Worm (Caenorhabditis elegans): ENCODE measurements around the gene srh-104.

The srh-104 gene

ce11 chrV:16226581-16226980 lies 17.4 kb downstream of the srh-104 start, which contains the start of gene F11A5.13:
Gene F11A5.13 (minus strand): TSS chrV:16226681.
- TF ChIP-seq tbx-11 (GFP tag; IDR thresholded peaks at IDR 0.05), result no peak
- TF ChIP-seq sea-1 (GFP tag; conservative IDR thresholded peaks at IDR 0.05), result no peak
- no peak for TF ChIP-seq ets-7 (tag; optimal IDR thresholded peaks at IDR 0.05)
- no peak for TF ChIP-seq hmbx-1 (tag; optimal IDR thresholded peaks at IDR 0.05)
- TF ChIP-seq aly-1 (tag; optimal IDR thresholded peaks at IDR 0.05), result no peak
- no peak for TF ChIP-seq ceh-13 (GFP tag; optimal IDR thresholded peaks at IDR 0.05)

- TF ChIP-seq F13C5.2 (tag; optimal IDR thresholded peaks at IDR 0.05), result no peak
Observed at ce11 chrV:16225524-16226116, 18.4 kb downstream of the srh-104 start.

- no peak for TF ChIP-seq ama-1 (optimal IDR thresholded peaks at IDR 0.05)
- TF ChIP-seq F13C5.2 (tag; optimal IDR thresholded peaks at IDR 0.05), result no peak
- TF ChIP-seq ceh-36 (tag; optimal IDR thresholded peaks at IDR 0.05), result no peak
- TF ChIP-seq hnd-1 (tag; optimal IDR thresholded peaks at IDR 0.05), result no peak
- no peak for TF ChIP-seq hmbx-1 (tag; optimal IDR thresholded peaks at IDR 0.05)
- no peak for TF ChIP-seq tbx-11 (GFP tag; IDR thresholded peaks at IDR 0.05)
- TF ChIP-seq ceh-13 (GFP tag; optimal IDR thresholded peaks at IDR 0.05), result no peak
- no peak for TF ChIP-seq hmg-4 (GFP tag; optimal IDR thresholded peaks at IDR 0.05)
- no peak for TF ChIP-seq pes-1 (GFP tag; IDR thresholded peaks at IDR 0.05)
- no peak for TF ChIP-seq tra-4 (tag; optimal IDR thresholded peaks at IDR 0.05)
- TF ChIP-seq flt-1 (GFP tag; IDR thresholded peaks at IDR 0.05), result no peak
- no peak for TF ChIP-seq B0310.2 (tag; optimal IDR thresholded peaks at IDR 0.05)
- no peak for TF ChIP-seq tbx-37 (GFP tag; conservative IDR thresholded peaks at IDR 0.05)
- no peak for TF ChIP-seq ets-7 (tag; optimal IDR thresholded peaks at IDR 0.05)
- no peak for TF ChIP-seq scrt-1 (GFP tag; IDR thresholded peaks at IDR 0.05)
- no peak for TF ChIP-seq aly-1 (tag; optimal IDR thresholded peaks at IDR 0.05)
Observed at ce11 chrV:16224027-16224426, 20.0 kb downstream of the srh-104 start, which contains the start of gene stdh-2. Gene stdh-2 (plus strand): TSS chrV:16224327.

- no peak for TF ChIP-seq F13C5.2 (tag; optimal IDR thresholded peaks at IDR 0.05)
- no peak for TF ChIP-seq ceh-36 (tag; optimal IDR thresholded peaks at IDR 0.05)
- no peak for TF ChIP-seq sea-1 (GFP tag; conservative IDR thresholded peaks at IDR 0.05)
- TF ChIP-seq tbx-37 (GFP tag; conservative IDR thresholded peaks at IDR 0.05), result no peak
- no peak for TF ChIP-seq B0310.2 (tag; optimal IDR thresholded peaks at IDR 0.05)
- TF ChIP-seq tbx-11 (GFP tag; IDR thresholded peaks at IDR 0.05), result no peak
- TF ChIP-seq scrt-1 (GFP tag; IDR thresholded peaks at IDR 0.05), result no peak
- TF ChIP-seq hmbx-1 (tag; optimal IDR thresholded peaks at IDR 0.05), result no peak
- no peak for TF ChIP-seq aly-1 (tag; optimal IDR thresholded peaks at IDR 0.05)
- TF ChIP-seq hmg-4 (GFP tag; optimal IDR thresholded peaks at IDR 0.05), result no peak
- TF ChIP-seq pes-1 (GFP tag; IDR thresholded peaks at IDR 0.05), result no peak
- no peak for TF ChIP-seq flt-1 (GFP tag; IDR thresholded peaks at IDR 0.05)
- no peak for TF ChIP-seq ets-7 (tag; optimal IDR thresholded peaks at IDR 0.05)
Observed at ce11 chrV:16220020-16220419, 24.0 kb downstream of the srh-104 start.

- TF ChIP-seq flt-1 (GFP tag; IDR thresholded peaks at IDR 0.05) (no peak), sea-1 (GFP tag; conservative IDR thresholded peaks at IDR 0.05) (no peak), B0310.2 (tag; optimal IDR thresholded peaks at IDR 0.05) (no peak), ceh-36 (tag; optimal IDR thresholded peaks at IDR 0.05) (no peak), tbx-11 (GFP tag; IDR thresholded peaks at IDR 0.05) (no peak), aly-1 (tag; optimal IDR thresholded peaks at IDR 0.05) (no peak), ceh-13 (GFP tag; optimal IDR thresholded peaks at IDR 0.05) (no peak), tra-4 (tag; optimal IDR thresholded peaks at IDR 0.05) (no peak), hmg-4 (GFP tag; optimal IDR thresholded peaks at IDR 0.05) (no peak), F13C5.2 (tag; optimal IDR thresholded peaks at IDR 0.05) (no peak), hnd-1 (tag; optimal IDR thresholded peaks at IDR 0.05) (no peak), ets-7 (tag; optimal IDR thresholded peaks at IDR 0.05) (no peak), hmbx-1 (tag; optimal IDR thresholded peaks at IDR 0.05) (no peak), tbx-37 (GFP tag; conservative IDR thresholded peaks at IDR 0.05) (no peak), pes-1 (GFP tag; IDR thresholded peaks at IDR 0.05) (no peak), ama-1 (optimal IDR thresholded peaks at IDR 0.05) (no peak)
Observed at ce11 chrV:16218972-16219757, 24.8 kb downstream of the srh-104 start, which contains the start of gene glc-1. Gene glc-1 (plus strand): TSS chrV:16219634.

ce11 chrV:16218522-16218921 lies 25.5 kb downstream of the srh-104 start, which contains the start of gene F11A5.15:
Gene F11A5.15 (minus strand): TSS chrV:16218622.
- TF ChIP-seq F13C5.2 (tag; optimal IDR thresholded peaks at IDR 0.05), result no peak
- no peak for TF ChIP-seq tbx-11 (GFP tag; IDR thresholded peaks at IDR 0.05)
- no peak for TF ChIP-seq ceh-13 (GFP tag; optimal IDR thresholded peaks at IDR 0.05)
- TF ChIP-seq hmbx-1 (tag; optimal IDR thresholded peaks at IDR 0.05), result no peak
- no peak for TF ChIP-seq sea-1 (GFP tag; conservative IDR thresholded peaks at IDR 0.05)
- no peak for TF ChIP-seq hmg-4 (GFP tag; optimal IDR thresholded peaks at IDR 0.05)
- TF ChIP-seq ets-7 (tag; optimal IDR thresholded peaks at IDR 0.05), result no peak
- no peak for TF ChIP-seq ceh-36 (tag; optimal IDR thresholded peaks at IDR 0.05)
- no peak for TF ChIP-seq aly-1 (tag; optimal IDR thresholded peaks at IDR 0.05)
- TF ChIP-seq flt-1 (GFP tag; IDR thresholded peaks at IDR 0.05), result no peak
- no peak for TF ChIP-seq ama-1 (optimal IDR thresholded peaks at IDR 0.05)
- TF ChIP-seq scrt-1 (GFP tag; IDR thresholded peaks at IDR 0.05), result no peak
- no peak for TF ChIP-seq tra-4 (tag; optimal IDR thresholded peaks at IDR 0.05)
- no peak for TF ChIP-seq tbx-37 (GFP tag; conservative IDR thresholded peaks at IDR 0.05)
- TF ChIP-seq pes-1 (GFP tag; IDR thresholded peaks at IDR 0.05), result no peak

- TF ChIP-seq F13C5.2 (tag; optimal IDR thresholded peaks at IDR 0.05), result no peak
- no peak for TF ChIP-seq flt-1 (GFP tag; IDR thresholded peaks at IDR 0.05)
- no peak for TF ChIP-seq scrt-1 (GFP tag; IDR thresholded peaks at IDR 0.05)
- TF ChIP-seq pes-1 (GFP tag; IDR thresholded peaks at IDR 0.05), result no peak
- TF ChIP-seq tbx-37 (GFP tag; conservative IDR thresholded peaks at IDR 0.05), result no peak
- no peak for TF ChIP-seq aly-1 (tag; optimal IDR thresholded peaks at IDR 0.05)
- TF ChIP-seq ets-7 (tag; optimal IDR thresholded peaks at IDR 0.05), result no peak
- TF ChIP-seq ceh-36 (tag; optimal IDR thresholded peaks at IDR 0.05), result no peak
- TF ChIP-seq hmg-4 (GFP tag; optimal IDR thresholded peaks at IDR 0.05), result no peak
- no peak for TF ChIP-seq sea-1 (GFP tag; conservative IDR thresholded peaks at IDR 0.05)
- no peak for TF ChIP-seq B0310.2 (tag; optimal IDR thresholded peaks at IDR 0.05)
- TF ChIP-seq tbx-11 (GFP tag; IDR thresholded peaks at IDR 0.05), result no peak
- no peak for TF ChIP-seq ceh-13 (GFP tag; optimal IDR thresholded peaks at IDR 0.05)
- TF ChIP-seq tra-4 (tag; optimal IDR thresholded peaks at IDR 0.05), result no peak
- TF ChIP-seq hmbx-1 (tag; optimal IDR thresholded peaks at IDR 0.05), result no peak
- no peak for TF ChIP-seq ama-1 (optimal IDR thresholded peaks at IDR 0.05)
Observed at ce11 chrV:16214505-16214904, 29.5 kb downstream of the srh-104 start, which contains the start of gene F11A5.9. Gene F11A5.9 (plus strand): TSS chrV:16214890.

All from whole organism, early embryonic.